Fruit fly (Drosophila melanogaster) whole organism, embryonic: ENCODE results near the gene CG16749.

Source experiments
- Adf1 ChIP-seq: fragments of 200-800 bp; sonication (Bioruptor generic); IDR thresholded peaks from 2 replicates; pipeline ENCODE4 v1.3.6; 2022; ENCODE audit warnings: missing biosample characterization, missing genetic modification characterization
- CG10321 ChIP-seq: fragments of 200-800 bp; sonication (Bioruptor generic); IDR thresholded peaks from 2 replicates; pipeline ENCODE4 v1.3.6; 2022; ENCODE audit warnings: missing biosample characterization, missing genetic modification characterization
- CG12659 ChIP-seq: fragments of 200-800 bp; sonication (Bioruptor generic); optimal IDR thresholded peaks from 3 replicates; lab custom pipeline; 2017; ENCODE audit warnings: mild to moderate bottlenecking, missing biosample characterization, missing genetic modification reagents, missing genetic modification characterization
- CG13123 ChIP-seq: fragments of 200-800 bp; sonication (Bioruptor generic); optimal IDR thresholded peaks from 2 replicates; lab custom pipeline; 2016; ENCODE audit warnings: missing biosample characterization, missing genetic modification characterization
- CG15011 ChIP-seq: fragments of 200-800 bp; sonication (Bioruptor generic); optimal IDR thresholded peaks from 3 replicates; lab custom pipeline; 2018; ENCODE audit warnings: missing biosample characterization, mild to moderate bottlenecking, missing genetic modification characterization
- CG15269 ChIP-seq: fragments of 200-800 bp; sonication (Bioruptor generic); optimal IDR thresholded peaks from 2 replicates; lab custom pipeline; 2018; ENCODE audit warnings: missing biosample characterization, mild to moderate bottlenecking, missing genetic modification characterization, moderate library complexity
- CG1603 ChIP-seq: fragments of 200-800 bp; sonication (Bioruptor generic); optimal IDR thresholded peaks from 2 replicates; lab custom pipeline; 2019; ENCODE audit warnings: missing biosample characterization, mild to moderate bottlenecking, missing genetic modification characterization, moderate library complexity
- CG2712 ChIP-seq: fragments of 200-800 bp; optimal IDR thresholded peaks from 3 replicates; lab custom pipeline; 2019; ENCODE audit warnings: missing biosample characterization, mild to moderate bottlenecking, missing genetic modification characterization, moderate library complexity
- CG30403 ChIP-seq: fragments of 200-800 bp; sonication (Bioruptor generic); optimal IDR thresholded peaks from 3 replicates; lab custom pipeline; 2016; ENCODE audit warnings: missing biosample characterization, missing genetic modification characterization
- CG33557 ChIP-seq: fragments of 200-800 bp; sonication (Bioruptor generic); optimal IDR thresholded peaks from 2 replicates; lab custom pipeline; 2019; ENCODE audit warnings: missing biosample characterization, mild to moderate bottlenecking, missing genetic modification characterization, moderate library complexity
- CG3407 ChIP-seq: fragments of 200-800 bp; sonication (Bioruptor generic); optimal IDR thresholded peaks from 2 replicates; lab custom pipeline; 2018; ENCODE audit warnings: missing biosample characterization, mild to moderate bottlenecking, missing genetic modification characterization
- CG8281 ChIP-seq: fragments of 200-800 bp; sonication (Bioruptor generic); optimal IDR thresholded peaks from 2 replicates; lab custom pipeline; 2018; ENCODE audit warnings: missing biosample characterization, mild to moderate bottlenecking, missing genetic modification characterization, moderate library complexity
- CG8944 ChIP-seq: fragments of 200-800 bp; sonication (Bioruptor generic); optimal IDR thresholded peaks from 3 replicates; lab custom pipeline; 2016; ENCODE audit warnings: missing biosample characterization, missing genetic modification characterization
- CG9437 ChIP-seq: fragments of 200-800 bp; sonication (Bioruptor generic); optimal IDR thresholded peaks from 2 replicates; lab custom pipeline; 2018; ENCODE audit warnings: missing biosample characterization, mild to moderate bottlenecking, missing genetic modification characterization
- D19B ChIP-seq: fragments of 200-800 bp; sonication (Bioruptor generic); optimal IDR thresholded peaks from 2 replicates; lab custom pipeline; 2017; ENCODE audit warnings: missing biosample characterization, mild to moderate bottlenecking, missing genetic modification characterization
- HLH54F ChIP-seq: fragments of 200-800 bp; sonication (Bioruptor generic); optimal IDR thresholded peaks from 3 replicates; lab custom pipeline; 2016; ENCODE audit warnings: missing biosample characterization, missing genetic modification characterization
- Hr51 ChIP-seq, 2 experiments: fragments of 200-800 bp; sonication (Bioruptor generic); optimal IDR thresholded peaks; 2 replicates in 1 of 2; 3 replicates in 1 of 2; lab custom pipeline; 2016 to 2018; ENCODE audit warnings: missing biosample characterization in 2 of 2, missing genetic modification characterization in 2 of 2, mild to moderate bottlenecking in 1 of 2, moderate library complexity in 1 of 2
- Mes4 ChIP-seq: fragments of 200-800 bp; sonication (Bioruptor generic); optimal IDR thresholded peaks from 2 replicates; lab custom pipeline; 2016; ENCODE audit warnings: missing biosample characterization, missing genetic modification characterization
- NC2β ChIP-seq: fragments of 200-800 bp; sonication (Bioruptor generic); optimal IDR thresholded peaks from 2 replicates; lab custom pipeline; 2016; ENCODE audit warnings: missing biosample characterization, missing genetic modification characterization
- NFAT ChIP-seq: fragments of 200-800 bp; sonication (Bioruptor generic); IDR thresholded peaks from 2 replicates; pipeline ENCODE4 v1.3.6; 2022; ENCODE audit warnings: missing biosample characterization, missing genetic modification characterization
- NfI ChIP-seq: fragments of 200-800 bp; sonication (Bioruptor generic); optimal IDR thresholded peaks from 3 replicates; lab custom pipeline; 2018; ENCODE audit warnings: missing biosample characterization, mild to moderate bottlenecking, missing genetic modification characterization, moderate library complexity
- Oaz ChIP-seq: fragments of 200-800 bp; sonication (Bioruptor generic); IDR thresholded peaks from 2 replicates; pipeline ENCODE4 v1.3.6; 2022; ENCODE audit warnings: missing biosample characterization, missing genetic modification characterization
- Pdp1 ChIP-seq, 2 experiments: fragments of 200-800 bp; sonication (Bioruptor generic); optimal IDR thresholded peaks; 3 replicates each; lab custom pipeline; 2016; ENCODE audit warnings: missing biosample characterization in 2 of 2, missing genetic modification characterization in 2 of 2, mild to moderate bottlenecking in 1 of 2, moderate library complexity in 1 of 2
- Sin3A ChIP-seq: fragments of >200 bp; optimal IDR thresholded peaks from 2 replicates; lab custom pipeline; 2018
- Spps ChIP-seq: fragments of 200-800 bp; sonication (Bioruptor generic); optimal IDR thresholded peaks from 2 replicates; lab custom pipeline; 2018; ENCODE audit warnings: missing biosample characterization, mild to moderate bottlenecking, missing genetic modification characterization
- Usf ChIP-seq: fragments of 200-800 bp; sonication (Bioruptor generic); optimal IDR thresholded peaks from 2 replicates; lab custom pipeline; 2017; ENCODE audit warnings: missing genotype, missing biosample characterization, missing genetic modification characterization
- ash1 ChIP-seq: fragments of 200-800 bp; sonication (Bioruptor generic); optimal IDR thresholded peaks from 2 replicates; lab custom pipeline; 2018; ENCODE audit warnings: missing biosample characterization, mild to moderate bottlenecking, missing genetic modification characterization
- bbx ChIP-seq: fragments of 200-800 bp; sonication (Bioruptor generic); IDR thresholded peaks from 2 replicates; pipeline ENCODE4 v1.3.6; 2022; ENCODE audit warnings: missing biosample characterization, missing genetic modification characterization; ENCODE audit not compliant: partially characterized antibody
- cato ChIP-seq: fragments of 200-800 bp; sonication (Bioruptor generic); optimal IDR thresholded peaks from 2 replicates; lab custom pipeline; 2016; ENCODE audit warnings: missing biosample characterization, missing genetic modification characterization, borderline replicate concordance
- da ChIP-seq: fragments of 200-800 bp; sonication (Bioruptor generic); optimal IDR thresholded peaks from 2 replicates; lab custom pipeline; 2016; ENCODE audit warnings: missing biosample characterization, missing genetic modification characterization
- dan ChIP-seq: fragments of 200-800 bp; sonication (Bioruptor generic); IDR thresholded peaks from 2 replicates; pipeline ENCODE4 v1.3.6; 2022; ENCODE audit warnings: missing biosample characterization, missing genetic modification characterization
- dati ChIP-seq: fragments of 200-800 bp; sonication (Bioruptor generic); IDR thresholded peaks from 2 replicates; pipeline ENCODE4 v1.3.6; 2022; ENCODE audit warnings: missing biosample characterization, missing genetic modification characterization
- dysf ChIP-seq: fragments of 200-800 bp; sonication (Bioruptor generic); IDR thresholded peaks from 3 replicates; pipeline ENCODE4 v1.3.6; 2022; ENCODE audit warnings: missing biosample characterization, missing genetic modification characterization
- emc ChIP-seq: fragments of 200-800 bp; sonication (Bioruptor generic); optimal IDR thresholded peaks from 2 replicates; lab custom pipeline; 2016; ENCODE audit warnings: missing biosample characterization, missing genetic modification characterization
- en ChIP-seq: fragments of 200-800 bp; sonication (Bioruptor generic); optimal IDR thresholded peaks from 2 replicates; lab custom pipeline; 2016; ENCODE audit warnings: missing biosample characterization, missing genetic modification characterization
- eve ChIP-seq, 2 experiments: fragments of >200 bp; optimal IDR thresholded peaks; 2 replicates each; lab custom pipeline; 2017; ENCODE audit warnings: missing biosample characterization in 2 of 2, missing genetic modification characterization in 2 of 2
- gcm ChIP-seq: fragments of 200-800 bp; sonication (Bioruptor generic); optimal IDR thresholded peaks from 2 replicates; lab custom pipeline; 2019; ENCODE audit warnings: missing biosample characterization, mild to moderate bottlenecking, missing genetic modification characterization, moderate library complexity
- gsb ChIP-seq: fragments of 200-800 bp; sonication (Bioruptor generic); IDR thresholded peaks from 2 replicates; pipeline ENCODE4 v1.3.6; 2022; ENCODE audit warnings: missing biosample characterization, missing genetic modification characterization
- gsb-n ChIP-seq: fragments of 200-800 bp; sonication (Bioruptor generic); optimal IDR thresholded peaks from 3 replicates; lab custom pipeline; 2018; ENCODE audit warnings: missing biosample characterization, mild to moderate bottlenecking, missing genetic modification characterization
- h ChIP-seq: fragments of >200 bp; optimal IDR thresholded peaks from 2 replicates; lab custom pipeline; 2017
- lilli ChIP-seq: fragments of 200-800 bp; sonication (Bioruptor generic); optimal IDR thresholded peaks from 3 replicates; lab custom pipeline; 2016; ENCODE audit warnings: missing biosample characterization, missing genetic modification characterization
- oc ChIP-seq: fragments of 200-800 bp; sonication (Bioruptor generic); optimal IDR thresholded peaks from 2 replicates; lab custom pipeline; 2018; ENCODE audit warnings: missing biosample characterization, mild to moderate bottlenecking, missing genetic modification characterization, moderate library complexity
- p53 ChIP-seq: fragments of 200-800 bp; sonication (Bioruptor generic); optimal IDR thresholded peaks from 2 replicates; lab custom pipeline; 2016; ENCODE audit warnings: missing biosample characterization, missing genetic modification characterization
- pros ChIP-seq: fragments of 200-800 bp; sonication (Bioruptor generic); optimal IDR thresholded peaks from 3 replicates; lab custom pipeline; 2019; ENCODE audit warnings: missing biosample characterization, mild to moderate bottlenecking, missing genetic modification characterization, moderate library complexity
- sens ChIP-seq: fragments of 200-800 bp; sonication (Bioruptor generic); peaks from one replicate; lab custom pipeline; 2016; ENCODE audit warnings: missing biosample characterization, missing genetic modification characterization
- sens-2 ChIP-seq: fragments of 200-800 bp; sonication (Bioruptor generic); IDR thresholded peaks from 2 replicates; pipeline ENCODE4 v1.3.6; 2022; ENCODE audit warnings: missing biosample characterization, missing genetic modification characterization
- seq ChIP-seq: fragments of 200-800 bp; sonication (Bioruptor generic); IDR thresholded peaks from 2 replicates; pipeline ENCODE4 v1.3.6; 2022; ENCODE audit warnings: missing biosample characterization, missing genetic modification characterization
- toy ChIP-seq: fragments of 200-800 bp; sonication (Bioruptor generic); IDR thresholded peaks from 2 replicates; pipeline ENCODE4 v1.3.6; 2022; ENCODE audit warnings: missing biosample characterization, missing genetic modification characterization
- trh ChIP-seq: fragments of 200-800 bp; sonication (Bioruptor generic); optimal IDR thresholded peaks from 2 replicates; lab custom pipeline; 2016; ENCODE audit warnings: missing biosample characterization, missing genetic modification characterization
- ttk ChIP-seq: fragments of 200-800 bp; sonication (Bioruptor generic); IDR thresholded peaks from 2 replicates; pipeline ENCODE4 v2.1.2; 2022; ENCODE audit warnings: missing biosample characterization, missing genetic modification characterization
- tx ChIP-seq: fragments of 200-800 bp; sonication (Bioruptor generic); optimal IDR thresholded peaks from 2 replicates; lab custom pipeline; 2016; ENCODE audit warnings: missing biosample characterization, missing genetic modification characterization
- wek ChIP-seq: fragments of 200-800 bp; sonication (Bioruptor generic); optimal IDR thresholded peaks from 3 replicates; lab custom pipeline; 2018; ENCODE audit warnings: missing biosample characterization, mild to moderate bottlenecking, missing genetic modification characterization, moderate library complexity
- wor ChIP-seq: fragments of 200-800 bp; sonication (Bioruptor generic); IDR thresholded peaks from 2 replicates; pipeline ENCODE4 v1.3.6; 2022; ENCODE audit warnings: missing biosample characterization, missing genetic modification characterization

The CG16749 gene

DNA sequence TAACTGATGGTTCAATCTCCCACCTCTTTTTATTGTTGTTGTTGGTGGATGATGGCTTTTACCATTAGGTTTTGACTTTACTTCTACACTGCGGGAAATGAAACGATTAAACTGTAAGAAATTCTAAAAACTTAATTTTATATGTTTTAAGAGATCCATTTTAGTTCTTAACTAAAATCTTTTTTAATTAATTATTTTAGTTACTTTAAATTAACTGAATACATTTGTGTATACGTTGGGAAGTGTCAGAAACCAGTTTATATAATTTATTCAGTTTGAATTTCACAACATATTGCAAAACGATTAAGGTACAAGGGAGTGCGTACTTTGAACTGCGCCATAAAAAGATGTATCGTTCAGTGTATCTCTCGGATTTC lies 21.6 kb upstream of the CG16749 start (continued):
- TF ChIP-seq en = no peak
- TF ChIP-seq p53 (GFP tag; lab: Kevin White, UChicago) = no peak
- peak; percentile 60 for TF ChIP-seq CG33557 (GFP tag; lab: Kevin White, UChicago)
- peak; percentile 87 for TF ChIP-seq CG9437 (GFP tag; lab: Kevin White, UChicago)
- no peak for TF ChIP-seq NFAT (GFP tag; lab: Robert Waterston, UW)
- TF ChIP-seq eve (GFP tag; optimal IDR thresholded peaks at IDR 0.05; lab: Kevin White, UChicago) = peak in 1 of 2 experiments; percentile 91
- no peak for TF ChIP-seq CG8944 (GFP tag; lab: Kevin White, UChicago)
- TF ChIP-seq Oaz (GFP tag; lab: Robert Waterston, UW) = no peak
- TF ChIP-seq trh = peak; percentile 36
- peak; percentile 75 for TF ChIP-seq cato (GFP tag; lab: Kevin White, UChicago)
- TF ChIP-seq NfI (GFP tag; lab: Kevin White, UChicago) = peak; percentile 83
- TF ChIP-seq CG3407 = peak; percentile 84
- peak; percentile 44 for TF ChIP-seq HLH54F (GFP tag; lab: Kevin White, UChicago)
- no peak for TF ChIP-seq emc (GFP tag; lab: Kevin White, UChicago)
- peak; percentile 89 for TF ChIP-seq gcm (GFP tag; lab: Kevin White, UChicago)
- no peak for TF ChIP-seq wek (GFP tag; lab: Kevin White, UChicago)
- TF ChIP-seq CG10321 (GFP tag; lab: Robert Waterston, UW) = no peak
- TF ChIP-seq CG8281 (tag; lab: Kevin White, UChicago) = peak; percentile 63
- peak; percentile 92 for TF ChIP-seq CG30403 (GFP tag; lab: Kevin White, UChicago)
- peak; percentile 97 for TF ChIP-seq sens (GFP tag; lab: Kevin White, UChicago)
- TF ChIP-seq dysf (GFP tag; lab: Robert Waterston, UW) = no peak
- peak; percentile 44 for TF ChIP-seq Mes4 (GFP tag; lab: Kevin White, UChicago)
- peak; percentile 96 for TF ChIP-seq CG2712 (tag; lab: Kevin White, UChicago)
- TF ChIP-seq ash1 (GFP tag; lab: Kevin White, UChicago) = no peak
- TF ChIP-seq CG15269 (tag; lab: Kevin White, UChicago) = peak; percentile 92
- no peak for TF ChIP-seq pros (GFP tag; lab: Kevin White, UChicago)
- no peak for TF ChIP-seq wor (GFP tag; lab: Robert Waterston, UW)
- TF ChIP-seq Spps (tag; lab: Kevin White, UChicago) = peak; percentile 84
- TF ChIP-seq bbx (GFP tag; lab: Robert Waterston, UW) = no peak
- TF ChIP-seq Sin3A (lab: Kevin White, UChicago) = no peak
- TF ChIP-seq tx = peak; percentile 22
- TF ChIP-seq da (GFP tag; lab: Kevin White, UChicago) = no peak
- peak; percentile 62 for TF ChIP-seq lilli (GFP tag; lab: Kevin White, UChicago)
- no peak for TF ChIP-seq gsb (GFP tag; lab: Robert Waterston, UW)
- peak; percentile 16 for TF ChIP-seq NC2β
- peak; percentile 89 for TF ChIP-seq gsb-n
- TF ChIP-seq CG13123 = peak; percentile 58
- no peak for TF ChIP-seq dan (GFP tag; lab: Robert Waterston, UW)
- no peak for TF ChIP-seq seq (GFP tag; lab: Robert Waterston, UW)
- no peak for TF ChIP-seq Adf1 (GFP tag; lab: Robert Waterston, UW)
- no peak for TF ChIP-seq toy (GFP tag; lab: Robert Waterston, UW)
- peak; percentile 46 for TF ChIP-seq Usf (GFP tag; lab: Kevin White, UChicago)
- peak; percentile 50 for TF ChIP-seq CG1603
- peak; percentile 72 for TF ChIP-seq CG15011 (GFP tag; lab: Kevin White, UChicago)
- TF ChIP-seq h (lab: Kevin White, UChicago) = no peak
- peak; percentile 91 for TF ChIP-seq CG12659 (GFP tag; lab: Kevin White, UChicago)
- TF ChIP-seq dati (GFP tag; lab: Robert Waterston, UW) = no peak
- TF ChIP-seq Pdp1 (GFP tag; optimal IDR thresholded peaks at IDR 0.05; lab: Kevin White, UChicago) = peak in 1 of 2 experiments; percentile 49
- TF ChIP-seq ttk = no peak
- TF ChIP-seq Hr51 (GFP tag; optimal IDR thresholded peaks at IDR 0.05; lab: Kevin White, UChicago) = peak; percentile 42 to 95
- no peak for TF ChIP-seq sens-2 (GFP tag; lab: Robert Waterston, UW)
- TF ChIP-seq D19B (GFP tag; lab: Kevin White, UChicago) = peak; percentile 70
- peak; percentile 72 for TF ChIP-seq oc
